Worm (Caenorhabditis elegans) whole organism, L2 larva: ENCODE results near the gene pqn-25.

Source experiments
- C34F6.9 ChIP-seq: fragments of 150-350 bp; optimal IDR thresholded peaks from 2 replicates; lab custom pipeline; 2014; ENCODE audit warnings: missing biosample characterization, missing genetic modification characterization
- F13H6.1 ChIP-seq: sonication (generic microtip); optimal IDR thresholded peaks from 2 replicates; lab custom pipeline; 2016; ENCODE audit warnings: missing genetic modification characterization, missing compliant biosample characterization
- R02D3.7 ChIP-seq: fragments of 150-350 bp; optimal IDR thresholded peaks from 2 replicates; lab custom pipeline; 2014; ENCODE audit warnings: missing biosample characterization, missing genetic modification characterization
- ZK546.5 ChIP-seq: sonication (generic microtip); optimal IDR thresholded peaks from 2 replicates; lab custom pipeline; 2017; ENCODE audit warnings: missing biosample characterization, missing genetic modification characterization
- alr-1 ChIP-seq: fragments of 150-350 bp; optimal IDR thresholded peaks from 2 replicates; lab custom pipeline; 2014; ENCODE audit warnings: missing biosample characterization, missing genetic modification characterization
- aly-2 ChIP-seq: fragments of 150-350 bp; optimal IDR thresholded peaks from 2 replicates; lab custom pipeline; 2014; ENCODE audit warnings: missing biosample characterization, missing genetic modification characterization
- ama-1 ChIP-seq: fragments of 150-350 bp; optimal IDR thresholded peaks from 2 replicates; lab custom pipeline; 2018; ENCODE audit warnings: inconsistent platforms
- blmp-1 ChIP-seq: sonication (generic microtip); optimal IDR thresholded peaks from 2 replicates; lab custom pipeline; 2017; ENCODE audit warnings: missing genetic modification characterization, mild to moderate bottlenecking, missing compliant biosample characterization, antibody characterized with exemption, moderate library complexity; ENCODE audit not compliant: insufficient read depth
- ceh-16 ChIP-seq: fragments of 150-350 bp; optimal IDR thresholded peaks from 2 replicates; lab custom pipeline; 2014; ENCODE audit warnings: missing biosample characterization, missing genetic modification characterization
- ceh-82 ChIP-seq: fragments of 150-350 bp; optimal IDR thresholded peaks from 2 replicates; lab custom pipeline; 2014; ENCODE audit warnings: missing biosample characterization, missing genetic modification characterization
- crh-2 ChIP-seq: sonication (generic microtip); optimal IDR thresholded peaks from 2 replicates; lab custom pipeline; 2017; ENCODE audit warnings: missing biosample characterization, missing genetic modification characterization
- egl-27 ChIP-seq: sonication (generic microtip); optimal IDR thresholded peaks from 3 replicates; lab custom pipeline; 2017; ENCODE audit warnings: missing biosample characterization, missing genetic modification reagents, missing genetic modification characterization
- elt-3 ChIP-seq: sonication (generic microtip); optimal IDR thresholded peaks from 2 replicates; lab custom pipeline; 2017; ENCODE audit warnings: missing biosample characterization, missing genetic modification characterization
- fos-1 ChIP-seq: fragments of 150-350 bp; optimal IDR thresholded peaks from 2 replicates; lab custom pipeline; 2014; ENCODE audit warnings: missing biosample characterization, missing genetic modification characterization
- gmeb-1 ChIP-seq: fragments of 150-350 bp; optimal IDR thresholded peaks from 2 replicates; lab custom pipeline; 2014; ENCODE audit warnings: missing biosample characterization, missing genetic modification characterization
- lin-11 ChIP-seq: fragments of 150-350 bp; sonication (generic microtip); optimal IDR thresholded peaks from 2 replicates; lab custom pipeline; 2014; ENCODE audit warnings: missing biosample characterization, missing genetic modification characterization, inconsistent platforms, mixed read lengths
- lin-13 ChIP-seq: fragments of 150-350 bp; optimal IDR thresholded peaks from 2 replicates; lab custom pipeline; 2014; ENCODE audit warnings: missing biosample characterization, missing genetic modification reagents, missing genetic modification characterization
- lin-39 ChIP-seq: fragments of 150-350 bp; optimal IDR thresholded peaks from 2 replicates; lab custom pipeline; 2014; ENCODE audit warnings: missing biosample characterization, missing genetic modification reagents, missing genetic modification characterization
- lsy-2 ChIP-seq, 2 experiments: fragments of 150-350 bp in 1 of 2; sonication (generic microtip) in 1 of 2; optimal IDR thresholded peaks; 2 replicates each; lab custom pipeline; 2014 to 2017; ENCODE audit warnings: missing biosample characterization in 2 of 2, missing genetic modification characterization in 2 of 2
- mdl-1 ChIP-seq, 2 experiments: fragments of 150-350 bp in 1 of 2; sonication (generic microtip) in 1 of 2; optimal IDR thresholded peaks; 2 replicates each; lab custom pipeline; 2017; ENCODE audit warnings: missing biosample characterization in 2 of 2, missing genetic modification characterization in 2 of 2
- nhr-10 ChIP-seq: sonication (generic microtip); optimal IDR thresholded peaks from 2 replicates; lab custom pipeline; 2017; ENCODE audit warnings: missing biosample characterization, missing genetic modification characterization
- nhr-11 ChIP-seq: fragments of 150-350 bp; optimal IDR thresholded peaks from 2 replicates; lab custom pipeline; 2014; ENCODE audit warnings: missing biosample characterization, missing genetic modification characterization
- nhr-12 ChIP-seq: fragments of 150-350 bp; optimal IDR thresholded peaks from 2 replicates; lab custom pipeline; 2014; ENCODE audit warnings: missing biosample characterization, missing genetic modification characterization
- nhr-129 ChIP-seq: fragments of 150-350 bp; optimal IDR thresholded peaks from 2 replicates; lab custom pipeline; 2014; ENCODE audit warnings: missing biosample characterization, missing genetic modification characterization
- nhr-21 ChIP-seq: fragments of 150-350 bp; optimal IDR thresholded peaks from 2 replicates; lab custom pipeline; 2014; ENCODE audit warnings: missing biosample characterization, missing genetic modification characterization
- nhr-25 ChIP-seq: fragments of 150-350 bp; sonication (generic microtip); optimal IDR thresholded peaks from 3 replicates; lab custom pipeline; 2014; ENCODE audit warnings: missing biosample characterization, missing genetic modification characterization
- nhr-6 ChIP-seq: fragments of 150-350 bp; optimal IDR thresholded peaks from 2 replicates; lab custom pipeline; 2014; ENCODE audit warnings: missing biosample characterization, missing genetic modification characterization
- nhr-77 ChIP-seq: fragments of 150-350 bp; optimal IDR thresholded peaks from 2 replicates; lab custom pipeline; 2014; ENCODE audit warnings: missing biosample characterization, missing genetic modification characterization
- peb-1 ChIP-seq: fragments of 150-350 bp; optimal IDR thresholded peaks from 2 replicates; lab custom pipeline; 2014; ENCODE audit warnings: missing biosample characterization, missing genetic modification characterization
- sem-4 ChIP-seq: fragments of 150-350 bp; optimal IDR thresholded peaks from 2 replicates; lab custom pipeline; 2014; ENCODE audit warnings: missing biosample characterization, missing genetic modification reagents, missing genetic modification characterization
- sma-3 ChIP-seq: sonication (generic microtip); optimal IDR thresholded peaks from 2 replicates; lab custom pipeline; 2016; ENCODE audit warnings: missing genetic modification reagents, missing genetic modification characterization, missing compliant biosample characterization
- sma-9 ChIP-seq, 2 experiments: fragments of 150-350 bp in 1 of 2; sonication (generic microtip) in 1 of 2; optimal IDR thresholded peaks; 2 replicates each; lab custom pipeline; 2014 to 2016; ENCODE audit warnings: missing genetic modification characterization in 2 of 2, mild to moderate bottlenecking in 1 of 2, missing biosample characterization in 1 of 2, missing compliant biosample characterization in 1 of 2, missing genetic modification reagents in 1 of 2, moderate library complexity in 1 of 2
- snpc-4 ChIP-seq: fragments of 150-350 bp; optimal IDR thresholded peaks from 2 replicates; lab custom pipeline; 2014; ENCODE audit warnings: missing biosample characterization, missing genetic modification characterization
- unc-55 ChIP-seq: fragments of 150-350 bp; sonication (generic microtip); optimal IDR thresholded peaks from 3 replicates; lab custom pipeline; 2014; ENCODE audit warnings: missing biosample characterization, missing genetic modification reagents, missing genetic modification characterization
- unc-62 ChIP-seq: fragments of 150-350 bp; optimal IDR thresholded peaks from 2 replicates; lab custom pipeline; 2014; ENCODE audit warnings: missing biosample characterization, missing genetic modification reagents, missing genetic modification characterization
- ztf-11 ChIP-seq: sonication (generic microtip); optimal IDR thresholded peaks from 2 replicates; lab custom pipeline; 2017; ENCODE audit warnings: missing biosample characterization, missing genetic modification characterization
- ztf-4 ChIP-seq: fragments of 150-350 bp; optimal IDR thresholded peaks from 2 replicates; lab custom pipeline; 2014; ENCODE audit warnings: missing biosample characterization, missing genetic modification characterization

Gene pqn-25

ce11 chrIII:5502915-5503575 lies 9.4 kb downstream of the pqn-25 start (continued):
- peak; percentile 62 for TF ChIP-seq fos-1 (tag; lab: Kevin White, UChicago)
- peak; percentile 95 for TF ChIP-seq crh-2 (tag; lab: Kevin White, UChicago)
- TF ChIP-seq nhr-129 (tag; lab: Kevin White, UChicago), result peak; percentile 94
- peak; percentile 68 for TF ChIP-seq unc-55 (GFP tag; lab: Kevin White, UChicago)
- TF ChIP-seq sma-3 (GFP tag; lab: Kevin White, UChicago), result peak; percentile 68
- TF ChIP-seq egl-27 (tag; lab: Kevin White, UChicago), result peak; percentile 8
- TF ChIP-seq mdl-1 (tag; optimal IDR thresholded peaks at IDR 0.05; lab: Kevin White, UChicago), result peak; percentile 56 to 67
- TF ChIP-seq gmeb-1 (tag; lab: Kevin White, UChicago), result peak; percentile 52
- TF ChIP-seq nhr-10 (tag; lab: Kevin White, UChicago), result peak; percentile 16
- TF ChIP-seq, all 48 proteins: peak for 24

ce11 chrIII:5501358-5502287 lies 10.8 kb downstream of the pqn-25 start, which contains the start of gene R02F2.1:
Gene R02F2.1, plus strand, starts transcription at chrIII:5501885.
- TF ChIP-seq gmeb-1 (tag; lab: Kevin White, UChicago) (peak; percentile 15), ama-1 (lab: Kevin White, UChicago) (peak; percentile 38), fos-1 (tag; lab: Kevin White, UChicago) (peak; percentile 12), R02D3.7 (tag; lab: Kevin White, UChicago) (no peak), sma-9 (GFP tag; optimal IDR thresholded peaks at IDR 0.05; lab: Kevin White, UChicago) (peak; percentile 27), sma-9 (tag; optimal IDR thresholded peaks at IDR 0.05; lab: Kevin White, UChicago) (no peak), crh-2 (tag; lab: Kevin White, UChicago) (peak; percentile 62), nhr-12 (tag; lab: Kevin White, UChicago) (no peak), nhr-25 (tag; lab: Kevin White, UChicago) (peak; percentile 68), unc-55 (GFP tag; lab: Kevin White, UChicago) (peak; percentile 4), nhr-6 (tag; lab: Kevin White, UChicago) (peak; percentile 11), C34F6.9 (tag; lab: Kevin White, UChicago) (peak; percentile 29), sma-3 (GFP tag; lab: Kevin White, UChicago) (peak; percentile 31), nhr-129 (tag; lab: Kevin White, UChicago) (peak; percentile 72), snpc-4 (no peak)

DNA sequence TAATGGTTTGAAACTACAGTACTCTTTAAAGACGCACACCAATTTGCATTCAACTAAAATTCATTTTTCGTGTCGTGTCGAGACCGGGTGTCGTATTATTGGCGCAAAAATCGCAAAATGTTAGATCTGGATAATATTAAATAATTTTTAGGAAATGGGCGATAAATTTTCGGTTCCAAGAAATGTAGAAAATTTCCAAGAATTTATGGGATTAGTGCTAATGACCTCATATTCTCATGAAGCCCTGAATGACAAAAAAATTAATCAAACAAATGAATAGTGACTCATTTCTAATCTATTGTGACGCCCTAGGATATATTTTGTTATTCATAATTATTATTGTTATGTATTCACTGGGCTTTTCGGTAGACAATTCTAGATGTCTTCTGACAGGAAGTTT lies 11.7 kb downstream of the pqn-25 start:
- TF ChIP-seq snpc-4 (no peak), nhr-21 (tag; lab: Kevin White, UChicago) (peak; percentile 47), lsy-2 (tag; optimal IDR thresholded peaks at IDR 0.05; lab: Kevin White, UChicago) (peak in 1 of 2 experiments; percentile 39)

DNA sequence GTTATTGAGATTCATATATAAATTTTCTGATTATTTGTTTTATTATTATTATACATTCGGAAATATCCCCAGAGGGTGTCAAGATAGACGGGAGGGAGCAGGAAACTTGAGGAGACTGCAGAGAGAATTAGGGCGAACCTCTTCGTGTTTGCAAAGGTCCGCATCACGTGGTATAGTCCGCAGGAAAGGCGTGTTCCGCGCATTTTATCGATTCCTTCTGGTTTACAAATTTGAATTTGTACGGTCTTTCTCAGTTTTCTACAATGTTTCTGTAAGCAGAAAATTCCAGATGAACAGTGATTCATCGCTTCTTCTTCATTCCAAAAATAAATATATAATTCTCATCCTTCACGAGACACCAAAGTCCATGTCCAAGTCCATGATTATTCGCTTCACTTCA lies 12.5 kb downstream of the pqn-25 start:
- TF ChIP-seq aly-2 (no peak), peb-1 (tag; lab: Kevin White, UChicago) (no peak)

- TF ChIP-seq nhr-11 (tag; lab: Kevin White, UChicago) (no peak), alr-1 (tag; lab: Kevin White, UChicago) (no peak), ama-1 (lab: Kevin White, UChicago) (no peak), nhr-129 (tag; lab: Kevin White, UChicago) (no peak), egl-27 (tag; lab: Kevin White, UChicago) (no peak), unc-62 (no peak), C34F6.9 (tag; lab: Kevin White, UChicago) (peak; percentile 70), ztf-4 (tag; lab: Kevin White, UChicago) (no peak), F13H6.1 (tag; lab: Kevin White, UChicago) (no peak), ceh-82 (tag; lab: Kevin White, UChicago) (no peak), ceh-16 (tag; lab: Kevin White, UChicago) (no peak), fos-1 (tag; lab: Kevin White, UChicago) (peak; percentile 4), lsy-2 (tag; optimal IDR thresholded peaks at IDR 0.05; lab: Kevin White, UChicago) (peak in 1 of 2 experiments; percentile 47), ztf-11 (tag; lab: Kevin White, UChicago) (no peak), nhr-10 (tag; lab: Kevin White, UChicago) (no peak), nhr-21 (tag; lab: Kevin White, UChicago) (peak; percentile 15), lin-13 (no peak), elt-3 (tag; lab: Kevin White, UChicago) (no peak), lin-11 (tag; lab: Kevin White, UChicago) (no peak), aly-2 (no peak), lin-39 (no peak), nhr-77 (tag; lab: Kevin White, UChicago) (no peak), sma-9 (GFP tag; optimal IDR thresholded peaks at IDR 0.05; lab: Kevin White, UChicago) (peak; percentile 32), sma-9 (tag; optimal IDR thresholded peaks at IDR 0.05; lab: Kevin White, UChicago) (no peak), nhr-12 (tag; lab: Kevin White, UChicago) (no peak), mdl-1 (tag; optimal IDR thresholded peaks at IDR 0.05; lab: Kevin White, UChicago) (no peak), snpc-4 (no peak), blmp-1 (no peak), unc-55 (GFP tag; lab: Kevin White, UChicago) (peak; percentile 82), sem-4 (tag; lab: Kevin White, UChicago) (no peak), ZK546.5 (no peak), peb-1 (tag; lab: Kevin White, UChicago) (no peak)
Measured at ce11 chrIII:5498973-5499372, 13.4 kb downstream of the pqn-25 start, which contains the start of gene R02F2.9. Gene R02F2.9, plus strand, starts transcription at chrIII:5499190.
